Worm (Caenorhabditis elegans): Measurements from ENCODE around the gene C25F9.8.

Gene C25F9.8

DNA sequence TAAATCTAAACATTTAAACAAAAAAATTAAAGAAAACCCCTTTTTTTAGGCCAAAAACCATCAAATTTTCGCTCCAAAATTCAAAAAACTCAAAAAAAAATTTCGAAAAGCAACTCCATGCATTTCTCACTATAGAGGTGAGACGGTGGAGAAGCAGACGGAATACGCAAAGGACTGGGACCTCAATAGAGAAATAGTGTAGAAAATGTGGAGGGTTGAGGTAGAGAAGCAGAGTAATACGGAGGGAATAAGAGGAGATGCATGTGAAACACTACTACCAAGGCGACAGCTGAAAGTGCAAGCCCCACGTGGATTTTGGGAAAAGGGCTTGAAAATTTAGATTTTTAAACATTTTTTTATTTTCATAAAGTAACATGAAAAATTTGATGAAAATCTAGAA lies 3.6 kb upstream of the C25F9.8 start:
- TF ChIP-seq R02D3.7 (tag; optimal IDR thresholded peaks at IDR 0.05) (no peak), lin-11 (tag; optimal IDR thresholded peaks at IDR 0.05) (no peak), C34F6.9 (tag; optimal IDR thresholded peaks at IDR 0.05) (peak; percentile 20), crh-2 (tag; optimal IDR thresholded peaks at IDR 0.05) (peak; percentile 14), nhr-12 (tag; optimal IDR thresholded peaks at IDR 0.05) (no peak), nhr-129 (tag; optimal IDR thresholded peaks at IDR 0.05) (peak; percentile 10), fos-1 (tag; optimal IDR thresholded peaks at IDR 0.05) (no peak), ztf-11 (tag; optimal IDR thresholded peaks at IDR 0.05) (no peak), F13H6.1 (tag; optimal IDR thresholded peaks at IDR 0.05) (no peak), elt-1 (tag; optimal IDR thresholded peaks at IDR 0.05) (no peak), nhr-11 (tag; optimal IDR thresholded peaks at IDR 0.05) (no peak), blmp-1 (tag; optimal IDR thresholded peaks at IDR 0.05; ENCODE audit: insufficient read depth) (no peak), egl-27 (tag; optimal IDR thresholded peaks at IDR 0.05) (no peak), sma-9 (GFP tag; optimal IDR thresholded peaks at IDR 0.05) (no peak), sma-9 (tag; optimal IDR thresholded peaks at IDR 0.05) (no peak), unc-39 (tag; optimal IDR thresholded peaks at IDR 0.05) (no peak), nhr-25 (tag; optimal IDR thresholded peaks at IDR 0.05) (no peak), sma-3 (GFP tag; optimal IDR thresholded peaks at IDR 0.05) (no peak), mbf-1 (tag; optimal IDR thresholded peaks at IDR 0.05) (no peak), aly-2 (tag; optimal IDR thresholded peaks at IDR 0.05) (no peak), sem-4 (tag; optimal IDR thresholded peaks at IDR 0.05) (no peak), unc-55 (GFP tag; optimal IDR thresholded peaks at IDR 0.05) (peak; percentile 57), nhr-23 (tag; optimal IDR thresholded peaks at IDR 0.05) (no peak), lin-39 (tag; optimal IDR thresholded peaks at IDR 0.05) (no peak), lsy-2 (tag; optimal IDR thresholded peaks at IDR 0.05) (peak in 1 of 2 experiments; percentile 33), ZK546.5 (tag; optimal IDR thresholded peaks at IDR 0.05) (no peak), ztf-1 (GFP tag; conservative IDR thresholded peaks at IDR 0.05) (no peak)

DNA sequence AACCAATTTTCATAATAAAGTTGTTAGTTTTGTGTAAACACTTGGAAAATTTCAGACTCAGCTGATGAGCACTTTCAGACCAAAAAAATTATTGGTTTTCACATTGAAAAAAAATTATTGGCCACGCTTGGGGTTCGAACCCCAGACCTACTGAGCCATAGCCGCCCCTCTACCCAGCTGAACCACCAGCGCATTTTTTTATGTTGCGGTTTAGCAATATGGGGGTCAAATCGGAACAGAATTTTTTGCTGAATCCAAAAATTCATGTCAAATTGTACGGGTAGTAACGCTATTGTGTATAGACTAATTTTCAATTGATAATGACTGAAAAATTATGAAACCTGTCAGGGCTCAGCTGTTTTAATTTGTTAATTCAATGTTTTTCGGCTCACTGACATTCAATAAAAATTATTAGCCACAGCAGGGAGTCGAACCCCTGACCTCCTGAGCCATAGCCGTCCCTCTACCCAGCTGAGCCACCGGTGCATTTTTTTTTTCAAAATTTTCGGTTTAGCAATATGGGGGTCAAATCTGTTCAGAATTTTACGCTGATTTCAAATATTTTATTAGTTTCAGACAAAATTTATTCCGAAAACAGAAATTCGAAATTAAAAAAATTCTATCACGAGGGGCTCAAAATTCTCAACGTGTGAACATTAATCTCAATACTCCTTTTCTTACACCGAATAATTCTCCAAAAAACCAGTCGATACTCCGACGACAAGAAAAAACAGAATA lies 1.9 kb downstream of the C25F9.8 start:
- TF ChIP-seq ama-1 (optimal IDR thresholded peaks at IDR 0.05) (no peak), ztf-1 (GFP tag; conservative IDR thresholded peaks at IDR 0.05) (no peak), nhr-237 (tag; optimal IDR thresholded peaks at IDR 0.05) (no peak), mdl-1 (tag; optimal IDR thresholded peaks at IDR 0.05) (no peak), lin-11 (tag; optimal IDR thresholded peaks at IDR 0.05) (no peak), sma-9 (GFP tag; optimal IDR thresholded peaks at IDR 0.05) (no peak), sma-9 (tag; optimal IDR thresholded peaks at IDR 0.05) (no peak), lsy-2 (tag; optimal IDR thresholded peaks at IDR 0.05) (no peak), nhr-129 (tag; optimal IDR thresholded peaks at IDR 0.05) (no peak), unc-62 (GFP tag; optimal IDR thresholded peaks at IDR 0.05) (no peak), egl-27 (tag; optimal IDR thresholded peaks at IDR 0.05) (no peak)

DNA sequence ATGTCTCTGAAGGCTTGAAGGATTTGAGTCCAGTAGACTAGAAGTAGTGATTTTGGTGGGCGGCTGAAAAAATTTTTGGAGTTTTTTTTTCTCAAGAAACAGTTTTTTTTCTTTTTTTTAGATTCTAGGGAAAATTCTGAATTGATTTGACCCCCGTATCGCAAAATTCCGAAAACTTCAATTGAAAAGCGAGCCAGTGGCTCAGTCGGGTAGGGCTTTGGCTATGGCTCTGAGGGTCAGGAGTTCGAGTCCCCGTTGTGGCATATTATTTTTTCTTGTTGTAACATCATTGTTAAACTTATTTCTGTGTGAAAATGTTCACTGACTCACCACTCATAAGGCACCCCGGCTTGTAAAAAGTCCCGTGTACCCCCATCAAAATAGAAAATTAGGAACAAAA lies 3.5 kb downstream of the C25F9.8 start:
- TF ChIP-seq sem-4 (tag; optimal IDR thresholded peaks at IDR 0.05): no peak
- no peak for TF ChIP-seq nhr-23 (tag; optimal IDR thresholded peaks at IDR 0.05)
- TF ChIP-seq ZK546.5 (tag; optimal IDR thresholded peaks at IDR 0.05): no peak
- no peak for TF ChIP-seq nhr-25 (tag; optimal IDR thresholded peaks at IDR 0.05)
- no peak for TF ChIP-seq nhr-237 (tag; optimal IDR thresholded peaks at IDR 0.05)
- no peak for TF ChIP-seq lin-11 (tag; optimal IDR thresholded peaks at IDR 0.05)
- TF ChIP-seq elt-3 (tag; optimal IDR thresholded peaks at IDR 0.05): no peak
- TF ChIP-seq nhr-12 (tag; optimal IDR thresholded peaks at IDR 0.05): no peak
- no peak for TF ChIP-seq mbf-1 (tag; optimal IDR thresholded peaks at IDR 0.05)
- no peak for TF ChIP-seq sma-3 (GFP tag; optimal IDR thresholded peaks at IDR 0.05)
- TF ChIP-seq F13H6.1 (tag; optimal IDR thresholded peaks at IDR 0.05): no peak
- no peak for TF ChIP-seq nhr-6 (tag; optimal IDR thresholded peaks at IDR 0.05)
- no peak for TF ChIP-seq dmd-4 (tag; optimal IDR thresholded peaks at IDR 0.05)

DNA sequence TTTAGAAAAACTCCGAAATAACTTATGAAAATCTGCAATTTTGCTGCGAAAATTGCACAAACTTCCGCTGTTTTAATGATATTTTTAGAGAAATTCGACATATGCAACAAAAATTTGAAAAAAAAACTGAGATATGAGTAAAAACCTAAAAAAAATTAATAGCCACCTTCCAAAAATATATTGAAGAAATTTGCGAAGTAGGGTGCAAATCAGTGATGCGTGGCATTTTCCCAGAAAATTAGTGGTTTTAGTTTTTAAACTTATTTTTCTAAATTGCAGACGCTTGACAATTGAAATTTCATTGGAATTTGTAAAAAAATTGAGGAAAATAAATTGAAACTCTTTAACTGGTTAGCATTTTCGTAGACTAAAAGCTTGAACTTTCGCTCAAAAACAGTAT lies 4.0 kb downstream of the C25F9.8 start, which contains the start of gene C25F9.13:
Gene C25F9.13 (minus strand): TSS at position 101 of the 400 bp plus-strand sequence.
- TF ChIP-seq lin-39 (tag; optimal IDR thresholded peaks at IDR 0.05) (no peak), nhr-23 (tag; optimal IDR thresholded peaks at IDR 0.05) (no peak), unc-62 (GFP tag; optimal IDR thresholded peaks at IDR 0.05) (no peak), mbf-1 (tag; optimal IDR thresholded peaks at IDR 0.05) (no peak), F13H6.1 (tag; optimal IDR thresholded peaks at IDR 0.05) (no peak), sma-3 (GFP tag; optimal IDR thresholded peaks at IDR 0.05) (no peak), C34F6.9 (tag; optimal IDR thresholded peaks at IDR 0.05) (no peak), fos-1 (tag; optimal IDR thresholded peaks at IDR 0.05) (no peak), snpc-4 (tag; optimal IDR thresholded peaks at IDR 0.05) (no peak), Y55F3AM.14 (GFP tag; optimal IDR thresholded peaks at IDR 0.05) (no peak), mab-5 (tag; optimal IDR thresholded peaks at IDR 0.05) (no peak), lin-11 (tag; optimal IDR thresholded peaks at IDR 0.05) (no peak), ama-1 (optimal IDR thresholded peaks at IDR 0.05) (no peak), crh-2 (tag; optimal IDR thresholded peaks at IDR 0.05) (no peak), nhr-237 (tag; optimal IDR thresholded peaks at IDR 0.05) (no peak), nhr-21 (tag; optimal IDR thresholded peaks at IDR 0.05) (no peak)

Data from whole organism, L2 larva.